Worm (Caenorhabditis elegans): ENCODE data around the gene gst-6.

DNA sequence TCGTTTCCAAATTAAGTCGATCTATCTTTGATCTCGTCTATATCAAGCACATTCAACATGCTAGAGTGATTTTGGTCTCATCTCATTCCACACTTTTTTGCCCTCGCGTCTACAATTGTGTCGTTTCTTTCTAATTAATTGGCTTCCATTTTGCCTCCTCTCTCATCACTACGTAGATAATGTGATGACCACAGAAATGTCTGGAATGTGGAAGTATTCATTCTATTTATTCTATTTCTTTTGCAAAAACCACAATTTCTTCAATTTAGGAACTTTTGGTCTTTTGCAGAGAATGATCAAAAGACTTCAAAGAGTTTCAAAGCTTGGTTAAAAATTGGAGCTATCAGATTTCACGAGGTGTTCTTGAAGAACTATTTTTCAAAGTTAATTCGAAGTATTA is 35.9 kb downstream of the gst-6 start:
- TF ChIP-seq ceh-82 (tag; optimal IDR thresholded peaks at IDR 0.05) (no peak), zag-1 (tag; optimal IDR thresholded peaks at IDR 0.05) (no peak), snpc-4 (tag; optimal IDR thresholded peaks at IDR 0.05) (no peak), nhr-28 (tag; optimal IDR thresholded peaks at IDR 0.05) (no peak), fos-1 (tag; optimal IDR thresholded peaks at IDR 0.05) (no peak), hlh-17 (GFP tag; optimal IDR thresholded peaks at IDR 0.05; ENCODE audit: borderline replicate concordance) (no peak), ama-1 (optimal IDR thresholded peaks at IDR 0.05) (no peak), nhr-11 (tag; optimal IDR thresholded peaks at IDR 0.05) (no peak), ztf-11 (tag; optimal IDR thresholded peaks at IDR 0.05) (no peak)
